Fruit fly (Drosophila melanogaster) whole organism, embryonic: ENCODE data around the gene Mon1.

Experiments
- Aef1 ChIP-seq: fragments of 200-800 bp; sonication (Bioruptor generic); IDR thresholded peaks from 3 replicates; pipeline ENCODE4 v1.3.6; 2022; ENCODE audit warnings: missing biosample characterization, missing genetic modification characterization
- Atf6 ChIP-seq: fragments of 200-800 bp; sonication (Bioruptor generic); IDR thresholded peaks from 2 replicates; pipeline ENCODE4 v1.3.6; 2022; ENCODE audit warnings: missing biosample characterization, missing genetic modification characterization
- CG11723 ChIP-seq: fragments of 200-800 bp; sonication (Bioruptor generic); optimal IDR thresholded peaks from 2 replicates; lab custom pipeline; 2017; ENCODE audit warnings: missing biosample characterization, mild to moderate bottlenecking, missing genetic modification characterization
- CG15514 ChIP-seq: fragments of 200-800 bp; sonication (Bioruptor generic); optimal IDR thresholded peaks from 3 replicates; lab custom pipeline; 2017; ENCODE audit warnings: missing biosample characterization, missing genetic modification characterization, mild to moderate bottlenecking, moderate library complexity, missing genetic modification reagents
- CG17359 ChIP-seq: fragments of 200-800 bp; sonication (Bioruptor generic); optimal IDR thresholded peaks from 3 replicates; lab custom pipeline; 2018; ENCODE audit warnings: missing biosample characterization, mild to moderate bottlenecking, missing genetic modification characterization, moderate library complexity
- CG17802 ChIP-seq: fragments of 200-800 bp; sonication (Bioruptor generic); optimal IDR thresholded peaks from 2 replicates; lab custom pipeline; 2018; ENCODE audit warnings: missing biosample characterization, mild to moderate bottlenecking, missing genetic modification characterization, moderate library complexity
- CG2202 ChIP-seq: fragments of 200-800 bp; sonication (Bioruptor generic); optimal IDR thresholded peaks from 2 replicates; lab custom pipeline; 2018; ENCODE audit warnings: missing biosample characterization, mild to moderate bottlenecking, missing genetic modification characterization
- CG31224 ChIP-seq: fragments of 200-800 bp; sonication (Bioruptor generic); IDR thresholded peaks from 2 replicates; pipeline ENCODE4 v1.3.6; 2022; ENCODE audit warnings: missing biosample characterization, missing genetic modification characterization
- CG3163 ChIP-seq: fragments of 200-800 bp; sonication (Bioruptor generic); optimal IDR thresholded peaks from 3 replicates; lab custom pipeline; 2016; ENCODE audit warnings: missing biosample characterization, missing genetic modification characterization
- CG3281 ChIP-seq: fragments of 200-800 bp; sonication (Bioruptor generic); optimal IDR thresholded peaks from 3 replicates; lab custom pipeline; 2017; ENCODE audit warnings: missing biosample characterization, mild to moderate bottlenecking, missing genetic modification characterization
- CG33213 ChIP-seq: fragments of 200-800 bp; sonication (Bioruptor generic); optimal IDR thresholded peaks from 3 replicates; lab custom pipeline; 2016; ENCODE audit warnings: missing biosample characterization, missing genetic modification characterization
- CG3726 ChIP-seq: fragments of 200-800 bp; sonication (Bioruptor generic); IDR thresholded peaks from 3 replicates; pipeline ENCODE4, ENCODE4 v1.3.6; 2022; ENCODE audit warnings: missing biosample characterization, missing genetic modification characterization
- CG3847 ChIP-seq: fragments of 200-800 bp; sonication (Bioruptor generic); IDR thresholded peaks from 2 replicates; pipeline ENCODE4 v1.3.6; 2022; ENCODE audit warnings: missing biosample characterization, missing genetic modification characterization
- CG4820 ChIP-seq: fragments of 200-800 bp; sonication (Bioruptor generic); optimal IDR thresholded peaks from 3 replicates; lab custom pipeline; 2016; ENCODE audit warnings: missing biosample characterization, missing genetic modification characterization
- CG5953 ChIP-seq: fragments of 200-800 bp; sonication (Bioruptor generic); IDR thresholded peaks from 2 replicates; pipeline ENCODE4 v1.3.6; 2022; ENCODE audit warnings: missing biosample characterization, missing genetic modification characterization
- CG6272 ChIP-seq: fragments of 200-800 bp; sonication (Bioruptor generic); IDR thresholded peaks from 2 replicates; pipeline ENCODE4 v1.3.6; 2022; ENCODE audit warnings: missing biosample characterization, missing genetic modification characterization
- Camta ChIP-seq: fragments of 200-800 bp; sonication (Bioruptor generic); optimal IDR thresholded peaks from 2 replicates; lab custom pipeline; 2016; ENCODE audit warnings: missing biosample characterization, missing genetic modification characterization
- CkIIα-i1 ChIP-seq: fragments of 200-800 bp; sonication (Bioruptor generic); IDR thresholded peaks from 2 replicates; pipeline ENCODE4 v1.3.6; 2022; ENCODE audit warnings: missing biosample characterization, missing genetic modification characterization
- D ChIP-seq, 2 experiments: fragments of 200-800 bp in 1 of 2; fragments of >200 bp in 1 of 2; sonication (Bioruptor generic) in 1 of 2; optimal IDR thresholded peaks; 2 replicates in 1 of 2; 3 replicates in 1 of 2; lab custom pipeline; 2017; ENCODE audit warnings: mild to moderate bottlenecking in 1 of 2, missing biosample characterization in 1 of 2, missing genetic modification characterization in 1 of 2, missing genetic modification reagents in 1 of 2
- Dad ChIP-seq: fragments of 200-800 bp; sonication (Bioruptor generic); optimal IDR thresholded peaks from 3 replicates; lab custom pipeline; 2016; ENCODE audit warnings: missing biosample characterization, missing genetic modification characterization
- Fer3 ChIP-seq: fragments of 200-800 bp; sonication (Bioruptor generic); optimal IDR thresholded peaks from 2 replicates; lab custom pipeline; 2018; ENCODE audit warnings: missing biosample characterization, mild to moderate bottlenecking, missing genetic modification characterization, moderate library complexity
- Hr3 ChIP-seq: fragments of 200-800 bp; sonication (Bioruptor generic); optimal IDR thresholded peaks from 3 replicates; lab custom pipeline; 2016; ENCODE audit warnings: missing biosample characterization, missing genetic modification characterization
- Hsf ChIP-seq: fragments of 200-800 bp; sonication (Bioruptor generic); optimal IDR thresholded peaks from 3 replicates; lab custom pipeline; 2016; ENCODE audit warnings: missing biosample characterization, missing genetic modification characterization
- MTF-1 ChIP-seq: fragments of 200-800 bp; sonication (Bioruptor generic); optimal IDR thresholded peaks from 2 replicates; lab custom pipeline; 2018; ENCODE audit warnings: missing biosample characterization, mild to moderate bottlenecking, missing genetic modification characterization, borderline replicate concordance
- Max ChIP-seq: fragments of 200-800 bp; sonication (Bioruptor generic); optimal IDR thresholded peaks from 2 replicates; lab custom pipeline; 2016; ENCODE audit warnings: missing biosample characterization, mild to moderate bottlenecking, missing genetic modification characterization
- NC2α ChIP-seq: fragments of 200-800 bp; sonication (Bioruptor generic); optimal IDR thresholded peaks from 2 replicates; lab custom pipeline; 2016; ENCODE audit warnings: missing biosample characterization, missing genetic modification characterization
- TFAM ChIP-seq: fragments of 200-800 bp; sonication (Bioruptor generic); optimal IDR thresholded peaks from 2 replicates; lab custom pipeline; 2017; ENCODE audit warnings: missing biosample characterization, missing genetic modification characterization, inconsistent platforms
- Trl ChIP-seq, 3 experiments: fragments of >200 bp in 2 of 3; fragments of 200-800 bp in 1 of 3; sonication (Bioruptor generic) in 1 of 3; optimal IDR thresholded peaks; 2 replicates in 1 of 3; 3 replicates in 2 of 3; lab custom pipeline; 2016 to 2017; ENCODE audit warnings: missing biosample characterization in 1 of 3, missing genetic modification characterization in 1 of 3
- bcd ChIP-seq: fragments of 200-800 bp; sonication (Bioruptor generic); optimal IDR thresholded peaks from 2 replicates; lab custom pipeline; 2017; ENCODE audit warnings: missing biosample characterization, mild to moderate bottlenecking, missing genetic modification characterization
- br ChIP-seq: fragments of >200 bp; optimal IDR thresholded peaks from 2 replicates; lab custom pipeline; 2017
- croc ChIP-seq: fragments of 200-800 bp; sonication (Bioruptor generic); conservative IDR thresholded peaks from 3 replicates; pipeline ENCODE4 v1.3.6; 2022; ENCODE audit warnings: missing biosample characterization, missing genetic modification characterization
- dan ChIP-seq: fragments of 200-800 bp; sonication (Bioruptor generic); IDR thresholded peaks from 2 replicates; pipeline ENCODE4 v1.3.6; 2022; ENCODE audit warnings: missing biosample characterization, missing genetic modification characterization
- dimm ChIP-seq: fragments of 200-800 bp; sonication (Bioruptor generic); IDR thresholded peaks from 2 replicates; pipeline ENCODE4 v1.3.6; 2022; ENCODE audit warnings: missing biosample characterization, missing genetic modification characterization
- lola ChIP-seq, 3 experiments: fragments of >200 bp in 2 of 3; fragments of 200-800 bp in 1 of 3; sonication (Bioruptor generic) in 1 of 3; optimal IDR thresholded peaks; 2 replicates each; lab custom pipeline; 2017 to 2019; ENCODE audit warnings: missing biosample characterization in 3 of 3, missing genetic modification characterization in 3 of 3, mild to moderate bottlenecking in 1 of 3, moderate library complexity in 1 of 3
- mirr ChIP-seq: fragments of 200-800 bp; sonication (Bioruptor generic); optimal IDR thresholded peaks from 3 replicates; lab custom pipeline; 2018; ENCODE audit warnings: missing biosample characterization, mild to moderate bottlenecking, missing genetic modification characterization
- org-1 ChIP-seq: fragments of 200-800 bp; sonication (Bioruptor generic); optimal IDR thresholded peaks from 2 replicates; lab custom pipeline; 2017; ENCODE audit warnings: missing biosample characterization, missing genetic modification characterization
- p53 ChIP-seq: fragments of 200-800 bp; sonication (Bioruptor generic); optimal IDR thresholded peaks from 2 replicates; lab custom pipeline; 2016; ENCODE audit warnings: missing biosample characterization, missing genetic modification characterization
- pfk ChIP-seq: fragments of 200-800 bp; sonication (Bioruptor generic); optimal IDR thresholded peaks from 2 replicates; lab custom pipeline; 2018; ENCODE audit warnings: missing biosample characterization, mild to moderate bottlenecking, missing genetic modification characterization, moderate library complexity
- ranshi ChIP-seq: fragments of 200-800 bp; sonication (Bioruptor generic); IDR thresholded peaks from 2 replicates; pipeline ENCODE4 v1.3.6; 2022; ENCODE audit warnings: missing biosample characterization, missing genetic modification characterization
- sd ChIP-seq: fragments of 200-800 bp; sonication (Bioruptor generic); optimal IDR thresholded peaks from 3 replicates; lab custom pipeline; 2018; ENCODE audit warnings: missing biosample characterization, mild to moderate bottlenecking, missing genetic modification characterization, moderate library complexity
- shn ChIP-seq: fragments of 200-800 bp; sonication (Bioruptor generic); optimal IDR thresholded peaks from 3 replicates; lab custom pipeline; 2016; ENCODE audit warnings: missing biosample characterization, missing genetic modification characterization
- sima ChIP-seq: fragments of 200-800 bp; sonication (Bioruptor generic); optimal IDR thresholded peaks from 2 replicates; lab custom pipeline; 2016; ENCODE audit warnings: missing biosample characterization, missing genetic modification characterization
- sisA ChIP-seq: fragments of 200-800 bp; sonication (Bioruptor generic); IDR thresholded peaks from 2 replicates; pipeline ENCODE4 v1.3.6; 2022; ENCODE audit warnings: missing biosample characterization, missing genetic modification characterization
- so ChIP-seq: fragments of 200-800 bp; sonication (Bioruptor generic); IDR thresholded peaks from 3 replicates; pipeline ENCODE4 v1.3.6; 2022; ENCODE audit warnings: missing biosample characterization, missing genetic modification characterization
- sob ChIP-seq: fragments of 200-800 bp; sonication (Bioruptor generic); IDR thresholded peaks from 2 replicates; pipeline ENCODE4 v1.3.6; 2022; ENCODE audit warnings: missing biosample characterization, missing genetic modification characterization
- tap ChIP-seq: fragments of 200-800 bp; optimal IDR thresholded peaks from 3 replicates; lab custom pipeline; 2019; ENCODE audit warnings: missing biosample characterization, mild to moderate bottlenecking, missing genetic modification characterization, moderate library complexity
- tin ChIP-seq: fragments of 200-800 bp; sonication (Bioruptor generic); optimal IDR thresholded peaks from 3 replicates; lab custom pipeline; 2016; ENCODE audit warnings: missing biosample characterization, missing genetic modification characterization
- tll ChIP-seq, 2 experiments: fragments of 200-800 bp in 1 of 2; fragments of >200 bp in 1 of 2; sonication (Bioruptor generic) in 1 of 2; optimal IDR thresholded peaks; 2 replicates each; lab custom pipeline; 2017 to 2019; ENCODE audit warnings: missing biosample characterization in 2 of 2, missing genetic modification characterization in 2 of 2, mild to moderate bottlenecking in 1 of 2, moderate library complexity in 1 of 2
- trh ChIP-seq: fragments of 200-800 bp; sonication (Bioruptor generic); optimal IDR thresholded peaks from 2 replicates; lab custom pipeline; 2016; ENCODE audit warnings: missing biosample characterization, missing genetic modification characterization
- unpg ChIP-seq: fragments of 200-800 bp; sonication (Bioruptor generic); optimal IDR thresholded peaks from 3 replicates; lab custom pipeline; 2018; ENCODE audit warnings: missing biosample characterization, mild to moderate bottlenecking, missing genetic modification characterization, moderate library complexity
- z ChIP-seq: fragments of 200-800 bp; sonication (Bioruptor generic); IDR thresholded peaks from 3 replicates; pipeline ENCODE4 v1.3.6; 2022; ENCODE audit warnings: missing biosample characterization, missing genetic modification characterization

Gene Mon1

dm6 chr2L:4829040-4829439 lies 21.4 kb upstream of the Mon1 start (continued):
- TF ChIP-seq Hr3 (GFP tag; lab: Kevin White, UChicago) (no peak), bcd (GFP tag; lab: Kevin White, UChicago) (no peak), tap (no peak), Aef1 (GFP tag; lab: Robert Waterston, UW) (no peak), Trl (optimal IDR thresholded peaks at IDR 0.05; lab: Kevin White, UChicago) (no peak), Trl (GFP tag; optimal IDR thresholded peaks at IDR 0.05; lab: Kevin White, UChicago) (no peak), Atf6 (no peak), MTF-1 (GFP tag; lab: Kevin White, UChicago) (peak; percentile 16), sisA (GFP tag; lab: Robert Waterston, UW) (no peak), NC2α (GFP tag; lab: Kevin White, UChicago) (no peak), CG3281 (GFP tag; lab: Kevin White, UChicago) (peak; percentile 64), pfk (GFP tag; lab: Kevin White, UChicago) (peak; percentile 35), CG17802 (no peak), CG15514 (peak; percentile 42), sd (peak; percentile 25), CG31224 (no peak), CG33213 (GFP tag; lab: Kevin White, UChicago) (no peak), mirr (peak; percentile 61), CG11723 (no peak), sob (GFP tag; lab: Robert Waterston, UW) (peak; percentile 14; the same call in 1 of the 2 replicates), TFAM (GFP tag; lab: Kevin White, UChicago) (no peak), dimm (GFP tag; lab: Robert Waterston, UW) (no peak), unpg (no peak), CG5953 (GFP tag; lab: Robert Waterston, UW) (no peak), Hsf (GFP tag; lab: Kevin White, UChicago) (no peak), br (no peak), p53 (GFP tag; lab: Kevin White, UChicago) (no peak), Dad (GFP tag; lab: Kevin White, UChicago) (no peak), CkIIα-i1 (GFP tag; lab: Robert Waterston, UW) (no peak), ranshi (GFP tag; lab: Robert Waterston, UW) (no peak), tll (GFP tag; optimal IDR thresholded peaks at IDR 0.05; lab: Kevin White, UChicago) (no peak), dan (GFP tag; lab: Robert Waterston, UW) (no peak), shn (GFP tag; lab: Kevin White, UChicago) (no peak), CG3726 (GFP tag; lab: Robert Waterston, UW) (no peak), CG3847 (no peak), lola (GFP tag; optimal IDR thresholded peaks at IDR 0.05; lab: Kevin White, UChicago) (no peak), org-1 (GFP tag; lab: Kevin White, UChicago) (no peak), Fer3 (tag; lab: Kevin White, UChicago) (peak; percentile 36), z (GFP tag; lab: Robert Waterston, UW) (no peak), tin (GFP tag; lab: Kevin White, UChicago) (no peak), trh (GFP tag; lab: Kevin White, UChicago) (no peak), so (GFP tag; lab: Robert Waterston, UW) (0 out of 3 replicates have a peak, but pooled peaks have one; percentile 50), croc (GFP tag; lab: Robert Waterston, UW) (no peak), CG6272 (GFP tag; lab: Robert Waterston, UW) (no peak), CG4820 (no peak), sima (GFP tag; lab: Kevin White, UChicago) (no peak), CG17359 (tag; lab: Kevin White, UChicago) (peak; percentile 22), CG3163 (GFP tag; lab: Kevin White, UChicago) (no peak), Camta (GFP tag; lab: Kevin White, UChicago) (no peak), CG2202 (tag; lab: Kevin White, UChicago) (no peak), Max (GFP tag; lab: Kevin White, UChicago) (no peak), D (optimal IDR thresholded peaks at IDR 0.05; lab: Kevin White, UChicago) (no peak), D (GFP tag; optimal IDR thresholded peaks at IDR 0.05; lab: Kevin White, UChicago) (no peak)
